Fruit fly (Drosophila melanogaster) whole organism, pupa: ENCODE measurements around the gene Eip75B.
A peak's percentile ranks its signal among the peaks of the same experiment; 100 is the strongest.

Experiments used
- CG10348 ChIP-seq: fragments of 200-800 bp; sonication (Bioruptor generic); IDR thresholded peaks from 2 replicates; pipeline ENCODE4 v1.3.6; 2022; ENCODE audit warnings: missing biosample characterization, missing genetic modification characterization
- CG12605 ChIP-seq: fragments of 200-800 bp; sonication (Bioruptor generic); IDR thresholded peaks from 2 replicates; pipeline ENCODE4 v1.3.6; 2022; ENCODE audit warnings: missing biosample characterization, missing genetic modification characterization
- CG13204 ChIP-seq: fragments of 200-800 bp; sonication (Bioruptor generic); optimal IDR thresholded peaks from 2 replicates; lab custom pipeline; 2018; ENCODE audit warnings: missing biosample characterization, mild to moderate bottlenecking, missing genetic modification characterization, moderate library complexity
- CG14655 ChIP-seq: fragments of 200-800 bp; sonication (Bioruptor generic); optimal IDR thresholded peaks from 3 replicates; lab custom pipeline; 2017; ENCODE audit warnings: mild to moderate bottlenecking, missing biosample characterization, missing genetic modification reagents, missing genetic modification characterization
- CG15710 ChIP-seq: fragments of 200-800 bp; sonication (Bioruptor generic); optimal IDR thresholded peaks from 2 replicates; lab custom pipeline; 2018; ENCODE audit warnings: missing biosample characterization, mild to moderate bottlenecking, missing genetic modification characterization, moderate library complexity
- CG17806 ChIP-seq: fragments of 200-800 bp; sonication (Bioruptor generic); optimal IDR thresholded peaks from 2 replicates; lab custom pipeline; 2018; ENCODE audit warnings: missing biosample characterization, mild to moderate bottlenecking, missing genetic modification characterization, moderate library complexity
- CG32121 ChIP-seq: fragments of 200-800 bp; sonication (Bioruptor generic); IDR thresholded peaks from 2 replicates; pipeline ENCODE4 v1.3.6; 2022; ENCODE audit warnings: missing biosample characterization, missing genetic modification characterization
- CG34367 ChIP-seq: fragments of 200-800 bp; sonication (Bioruptor generic); optimal IDR thresholded peaks from 2 replicates; lab custom pipeline; 2018; ENCODE audit warnings: missing biosample characterization, mild to moderate bottlenecking, missing genetic modification characterization
- CG4496 ChIP-seq: fragments of 200-800 bp; sonication (Bioruptor generic); IDR thresholded peaks from 3 replicates; pipeline ENCODE4 v1.3.6; 2022; ENCODE audit warnings: missing biosample characterization, missing genetic modification characterization
- CG8159 ChIP-seq: fragments of 200-800 bp; sonication (Bioruptor generic); optimal IDR thresholded peaks from 3 replicates; lab custom pipeline; 2018; ENCODE audit warnings: missing biosample characterization, mild to moderate bottlenecking, missing genetic modification characterization, moderate library complexity
- CG8301 ChIP-seq: fragments of 200-800 bp; sonication (Bioruptor generic); optimal IDR thresholded peaks from 2 replicates; lab custom pipeline; 2018; ENCODE audit warnings: missing biosample characterization, mild to moderate bottlenecking, missing genetic modification characterization
- CG9948 ChIP-seq: fragments of 200-800 bp; sonication (Bioruptor generic); optimal IDR thresholded peaks from 2 replicates; lab custom pipeline; 2018; ENCODE audit warnings: missing biosample characterization, mild to moderate bottlenecking, missing genetic modification characterization, moderate library complexity
- D1 ChIP-seq: fragments of 200-800 bp; sonication (Bioruptor generic); optimal IDR thresholded peaks from 2 replicates; lab custom pipeline; 2018; ENCODE audit warnings: missing biosample characterization, mild to moderate bottlenecking, missing genetic modification characterization, moderate library complexity
- EcR ChIP-seq: fragments of 200-800 bp; sonication (Bioruptor generic); optimal IDR thresholded peaks from 3 replicates; lab custom pipeline; 2019; ENCODE audit warnings: missing biosample characterization, missing genetic modification characterization, mild to moderate bottlenecking, moderate library complexity, missing genetic modification reagents
- Ets98B ChIP-seq: fragments of 200-800 bp; sonication (Bioruptor generic); IDR thresholded peaks from 2 replicates; pipeline ENCODE4 v1.3.6; 2022; ENCODE audit warnings: missing biosample characterization, missing genetic modification characterization
- Pif1A ChIP-seq: fragments of 200-800 bp; sonication (Bioruptor generic); optimal IDR thresholded peaks from 3 replicates; lab custom pipeline; 2016; ENCODE audit warnings: missing biosample characterization, missing genetic modification characterization
- Pif1B ChIP-seq: fragments of 200-800 bp; sonication (Bioruptor generic); optimal IDR thresholded peaks from 3 replicates; lab custom pipeline; 2016; ENCODE audit warnings: missing biosample characterization, missing genetic modification characterization
- Snoo ChIP-seq: fragments of 200-800 bp; sonication (Bioruptor generic); optimal IDR thresholded peaks from 3 replicates; lab custom pipeline; 2017; ENCODE audit warnings: missing biosample characterization, mild to moderate bottlenecking, missing genetic modification characterization, inconsistent platforms
- fd96Ca ChIP-seq: fragments of 200-800 bp; sonication (Bioruptor generic); IDR thresholded peaks from 3 replicates; pipeline ENCODE4 v1.3.6; 2022; ENCODE audit warnings: missing biosample characterization, missing genetic modification characterization
- gl ChIP-seq: fragments of 200-800 bp; sonication (Bioruptor generic); optimal IDR thresholded peaks from 2 replicates; lab custom pipeline; 2018; ENCODE audit warnings: missing biosample characterization, mild to moderate bottlenecking, missing genetic modification characterization
- rn ChIP-seq: fragments of 200-800 bp; sonication (Bioruptor generic); IDR thresholded peaks from 2 replicates; pipeline ENCODE4 v1.3.6; 2022; ENCODE audit warnings: missing biosample characterization, missing genetic modification characterization

The Eip75B gene

DNA sequence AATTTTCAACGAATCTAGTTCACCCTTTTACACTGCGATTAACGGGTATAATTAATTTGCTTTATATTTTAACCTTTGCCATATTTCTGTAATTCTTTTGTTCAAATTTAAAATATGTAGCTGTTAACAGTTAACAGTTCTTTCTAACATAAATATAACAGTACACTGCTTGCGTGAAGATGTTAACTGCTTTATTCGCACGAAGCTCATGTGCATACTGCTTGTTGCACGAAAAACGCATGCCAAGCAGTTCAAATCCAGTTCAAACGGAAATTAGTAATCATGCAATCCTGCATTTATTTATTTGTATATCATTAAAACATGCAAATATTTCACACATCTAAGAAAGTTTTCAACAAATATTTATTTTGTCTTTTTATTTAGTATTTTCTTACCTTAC lies 23.5 kb upstream of the Eip75B start:
- peak; percentile 50 for TF ChIP-seq EcR
- peak; percentile 96 for TF ChIP-seq D1 (tag; lab: Kevin White, UChicago)
- TF ChIP-seq Snoo: no peak
- peak; percentile 17 for TF ChIP-seq CG8159 (tag; lab: Kevin White, UChicago)

DNA sequence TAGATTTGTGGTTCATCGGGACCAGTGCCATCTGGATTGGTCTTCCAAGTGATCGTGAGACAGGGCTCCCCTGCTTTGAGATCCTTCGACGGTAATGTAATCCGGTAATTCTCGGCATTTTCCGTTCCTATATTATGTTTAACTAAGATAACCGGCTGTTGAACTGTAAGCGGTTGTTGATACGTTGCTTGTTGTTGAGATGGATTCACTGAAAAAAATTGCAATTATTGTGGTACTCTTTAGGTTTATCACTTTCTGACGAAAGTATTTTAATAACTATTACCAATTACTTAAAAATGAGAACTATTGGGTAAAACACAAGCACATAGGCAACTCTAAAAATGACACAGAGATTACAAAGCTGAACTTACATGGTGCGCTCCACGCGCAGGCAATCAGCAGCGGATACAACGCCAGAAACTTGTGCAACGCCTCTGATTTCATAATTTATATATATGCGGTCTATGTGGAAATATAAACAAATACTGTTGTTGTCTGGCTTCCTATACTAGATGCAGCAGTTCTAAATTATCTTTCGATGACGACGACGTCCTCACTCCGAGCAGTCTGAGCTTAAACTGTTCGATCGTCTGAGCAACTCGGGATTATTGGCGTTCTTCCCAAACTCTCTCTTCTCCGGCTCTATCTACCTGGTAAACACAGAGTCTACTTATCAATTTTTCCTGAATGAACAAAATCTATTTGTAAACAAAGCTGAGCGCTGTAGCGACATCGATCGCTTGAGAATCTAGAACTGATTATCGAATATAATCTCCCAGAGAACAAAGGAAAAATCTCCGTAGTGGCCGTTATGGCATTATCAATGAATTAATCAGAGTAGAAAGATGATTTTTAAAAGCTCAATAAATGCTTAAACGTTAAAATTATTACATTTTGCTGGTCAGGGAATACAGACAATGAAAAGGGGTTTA lies 22.5 kb upstream of the Eip75B start, which contains the start of gene CG34253:
CG34253 (minus strand) TSS at position 567 of the 932 bp plus-strand sequence.
- TF ChIP-seq CG8301 (tag; lab: Kevin White, UChicago) (no peak), D1 (tag; lab: Kevin White, UChicago) (no peak), Ets98B (GFP tag; lab: Robert Waterston, UW) (no peak), CG14655 (GFP tag; lab: Kevin White, UChicago) (peak; percentile 27), CG34367 (tag; lab: Kevin White, UChicago) (no peak), EcR (peak; percentile 85), Snoo (no peak), CG10348 (GFP tag; lab: Robert Waterston, UW) (no peak)
- TF ChIP-seq, all 21 proteins: peak for 2

DNA sequence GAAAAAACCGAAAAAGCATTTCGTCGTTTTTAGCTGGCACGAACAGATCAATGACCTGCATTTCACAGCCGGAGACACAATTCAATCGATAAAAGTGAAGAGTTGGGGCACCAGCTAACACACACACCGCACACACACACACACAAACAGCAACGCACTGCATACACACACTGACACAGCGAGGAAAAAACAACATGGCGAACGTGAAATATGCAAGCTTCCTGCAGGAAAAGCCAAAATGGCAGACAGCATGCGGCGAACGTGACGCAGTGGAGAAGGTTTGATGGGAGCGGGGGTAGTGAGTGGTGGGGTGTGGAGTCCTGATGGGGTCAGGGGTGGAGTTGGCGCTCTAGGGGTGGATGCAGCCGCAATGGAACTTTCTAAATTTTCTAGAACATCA lies 19.5 kb upstream of the Eip75B start:
- no peak for TF ChIP-seq gl (tag; lab: Kevin White, UChicago)
- no peak for TF ChIP-seq Pif1B (GFP tag; lab: Kevin White, UChicago)
- TF ChIP-seq CG15710 (tag; lab: Kevin White, UChicago): no peak
- peak; percentile 68 for TF ChIP-seq EcR
- no peak for TF ChIP-seq CG8301 (tag; lab: Kevin White, UChicago)

DNA sequence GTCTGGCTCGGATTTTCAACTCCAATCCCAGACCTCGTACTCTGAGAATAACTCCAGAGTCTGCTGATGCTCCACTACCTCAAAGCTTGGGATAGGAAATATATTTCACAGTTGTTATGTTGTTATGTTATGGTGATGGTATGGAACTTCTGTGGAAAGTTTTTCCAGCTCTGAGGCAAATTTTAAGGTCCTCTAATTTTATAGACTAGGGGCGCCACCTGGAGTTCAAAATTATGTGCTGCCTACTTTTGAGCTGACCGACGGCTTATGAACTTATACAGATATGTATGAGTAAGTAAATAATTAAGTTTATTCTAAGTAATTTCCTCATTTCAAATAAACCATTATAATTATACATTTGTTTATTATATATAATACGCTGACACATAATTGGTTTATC lies 18.9 kb upstream of the Eip75B start:
- TF ChIP-seq CG34367 (tag; lab: Kevin White, UChicago): no peak
- no peak for TF ChIP-seq rn (GFP tag; lab: Robert Waterston, UW)
- no peak for TF ChIP-seq CG8159 (tag; lab: Kevin White, UChicago)
- TF ChIP-seq CG15710 (tag; lab: Kevin White, UChicago): no peak
- no peak for TF ChIP-seq Snoo
- TF ChIP-seq Pif1A (GFP tag; lab: Kevin White, UChicago): no peak
- no peak for TF ChIP-seq CG10348 (GFP tag; lab: Robert Waterston, UW)
- no peak for TF ChIP-seq Ets98B (GFP tag; lab: Robert Waterston, UW)
- no peak for TF ChIP-seq D1 (tag; lab: Kevin White, UChicago)
- TF ChIP-seq CG4496 (GFP tag; lab: Robert Waterston, UW): no peak
- no peak for TF ChIP-seq fd96Ca (GFP tag; lab: Robert Waterston, UW)
- TF ChIP-seq CG13204: no peak
- TF ChIP-seq CG12605: no peak

DNA sequence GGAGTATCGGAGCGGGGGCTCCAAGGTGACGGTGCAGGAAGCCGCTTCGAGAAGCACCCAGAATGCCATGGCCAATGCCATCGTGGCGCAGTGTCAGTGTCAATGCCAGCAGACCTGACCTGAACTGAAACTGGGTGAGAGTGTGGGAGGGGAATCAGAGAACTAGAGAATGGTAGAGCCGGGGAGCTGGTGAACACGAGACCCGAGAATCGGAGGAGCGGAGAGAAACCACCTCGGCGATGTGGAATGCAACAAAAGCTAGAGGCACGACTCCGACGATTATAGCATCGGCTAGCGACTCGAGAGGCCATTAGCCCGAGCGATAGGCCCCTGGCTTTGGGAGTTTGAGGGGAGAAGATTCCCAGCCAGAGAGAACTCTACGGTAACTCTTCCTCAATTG lies 17.5 kb upstream of the Eip75B start:
- TF ChIP-seq CG13204: peak; percentile 4
- no peak for TF ChIP-seq D1 (tag; lab: Kevin White, UChicago)
- TF ChIP-seq CG12605: no peak
- 0 out of 3 replicates have a peak, but pooled peaks have one; percentile 39 for TF ChIP-seq fd96Ca (GFP tag; lab: Robert Waterston, UW)
- no peak for TF ChIP-seq Pif1B (GFP tag; lab: Kevin White, UChicago)
- no peak for TF ChIP-seq CG8159 (tag; lab: Kevin White, UChicago)
- TF ChIP-seq CG10348 (GFP tag; lab: Robert Waterston, UW): no peak
- TF ChIP-seq CG17806 (tag; lab: Kevin White, UChicago): no peak
- TF ChIP-seq rn (GFP tag; lab: Robert Waterston, UW): no peak
- peak; percentile 99 for TF ChIP-seq EcR
- TF ChIP-seq gl (tag; lab: Kevin White, UChicago): peak; percentile 15
- no peak for TF ChIP-seq Pif1A (GFP tag; lab: Kevin White, UChicago)
- TF ChIP-seq Ets98B (GFP tag; lab: Robert Waterston, UW): no peak
- no peak for TF ChIP-seq Snoo
- TF ChIP-seq CG32121 (GFP tag; lab: Robert Waterston, UW): no peak
- no peak for TF ChIP-seq CG14655 (GFP tag; lab: Kevin White, UChicago)
- no peak for TF ChIP-seq CG15710 (tag; lab: Kevin White, UChicago)
- TF ChIP-seq CG8301 (tag; lab: Kevin White, UChicago): no peak
- TF ChIP-seq CG34367 (tag; lab: Kevin White, UChicago): no peak
- TF ChIP-seq CG4496 (GFP tag; lab: Robert Waterston, UW): peak; percentile 36; the same call in 1 of the 3 replicates
- TF ChIP-seq CG9948: no peak

DNA sequence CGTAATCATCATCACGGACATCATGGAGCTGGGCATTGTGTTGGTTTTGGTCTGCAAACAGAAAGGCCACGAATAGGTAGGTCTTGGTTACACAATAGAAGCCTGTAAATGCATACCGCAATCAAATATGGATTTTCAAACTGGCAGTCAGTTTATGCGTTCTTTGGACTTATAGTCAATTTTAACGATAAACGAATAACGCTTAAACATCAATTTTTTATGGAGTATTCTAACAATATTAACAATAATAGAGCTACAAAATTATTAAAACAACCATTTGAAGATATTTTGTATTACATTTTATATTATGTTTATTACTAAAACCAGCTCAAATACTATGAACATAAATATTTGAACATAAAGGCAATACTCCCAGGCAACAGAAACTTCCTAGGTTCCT lies 17.0 kb upstream of the Eip75B start:
- TF ChIP-seq Pif1A (GFP tag; lab: Kevin White, UChicago) (no peak), rn (GFP tag; lab: Robert Waterston, UW) (no peak), CG15710 (tag; lab: Kevin White, UChicago) (peak; percentile 22), gl (tag; lab: Kevin White, UChicago) (no peak), CG14655 (GFP tag; lab: Kevin White, UChicago) (peak; percentile 51), CG34367 (tag; lab: Kevin White, UChicago) (no peak), Snoo (no peak), CG8159 (tag; lab: Kevin White, UChicago) (peak; percentile 67), CG9948 (peak; percentile 61), D1 (tag; lab: Kevin White, UChicago) (no peak), CG17806 (tag; lab: Kevin White, UChicago) (peak; percentile 47), CG13204 (no peak), CG4496 (GFP tag; lab: Robert Waterston, UW) (no peak), CG10348 (GFP tag; lab: Robert Waterston, UW) (no peak), CG8301 (tag; lab: Kevin White, UChicago) (no peak), fd96Ca (GFP tag; lab: Robert Waterston, UW) (no peak), EcR (no peak), Ets98B (GFP tag; lab: Robert Waterston, UW) (no peak), CG12605 (no peak), Pif1B (GFP tag; lab: Kevin White, UChicago) (peak; percentile 17), CG32121 (GFP tag; lab: Robert Waterston, UW) (no peak)
